Fruit fly (Drosophila melanogaster) whole organism, embryonic: ENCODE results near the gene Tom40.

Source experiments
- Aef1 ChIP-seq: fragments of 200-800 bp; sonication (Bioruptor generic); IDR thresholded peaks from 3 replicates; pipeline ENCODE4 v1.3.6; 2022; ENCODE audit warnings: missing biosample characterization, missing genetic modification characterization
- CG1024 ChIP-seq: fragments of 200-800 bp; sonication (Bioruptor generic); IDR thresholded peaks from 2 replicates; pipeline ENCODE4 v1.3.6; 2022; ENCODE audit warnings: missing biosample characterization, missing genetic modification characterization
- CG11398 ChIP-seq: fragments of 200-800 bp; sonication (Bioruptor generic); optimal IDR thresholded peaks from 2 replicates; lab custom pipeline; 2016; ENCODE audit warnings: missing biosample characterization, missing genetic modification characterization
- CG11456 ChIP-seq: fragments of 200-800 bp; sonication (Bioruptor generic); IDR thresholded peaks from 3 replicates; pipeline ENCODE4 v1.3.6; 2022; ENCODE audit warnings: missing biosample characterization, missing genetic modification characterization
- CG11560 ChIP-seq: fragments of 200-800 bp; sonication (Bioruptor generic); IDR thresholded peaks from 3 replicates; pipeline ENCODE4 v1.3.6; 2022; ENCODE audit warnings: missing biosample characterization, missing genetic modification characterization
- CG12219 ChIP-seq: fragments of 200-800 bp; sonication (Bioruptor generic); optimal IDR thresholded peaks from 3 replicates; lab custom pipeline; 2018; ENCODE audit warnings: missing biosample characterization, mild to moderate bottlenecking, missing genetic modification characterization
- CG13624 ChIP-seq: fragments of 200-800 bp; sonication (Bioruptor generic); optimal IDR thresholded peaks from 2 replicates; lab custom pipeline; 2016; ENCODE audit warnings: missing biosample characterization, missing genetic modification characterization
- CG14965 ChIP-seq: fragments of 200-800 bp; sonication (Bioruptor generic); optimal IDR thresholded peaks from 2 replicates; lab custom pipeline; 2016; ENCODE audit warnings: missing biosample characterization, missing genetic modification characterization, borderline replicate concordance
- CG15269 ChIP-seq: fragments of 200-800 bp; sonication (Bioruptor generic); optimal IDR thresholded peaks from 2 replicates; lab custom pipeline; 2018; ENCODE audit warnings: missing biosample characterization, mild to moderate bottlenecking, missing genetic modification characterization, moderate library complexity
- CG1529 ChIP-seq: fragments of 200-800 bp; sonication (Bioruptor generic); optimal IDR thresholded peaks from 3 replicates; lab custom pipeline; 2018; ENCODE audit warnings: missing biosample characterization, missing genetic modification characterization
- CG1602 ChIP-seq: fragments of 200-800 bp; sonication (Bioruptor generic); optimal IDR thresholded peaks from 3 replicates; lab custom pipeline; 2016; ENCODE audit warnings: missing biosample characterization, missing genetic modification characterization
- CG1792 ChIP-seq: fragments of 200-800 bp; sonication (Bioruptor generic); optimal IDR thresholded peaks from 2 replicates; lab custom pipeline; 2016; ENCODE audit warnings: missing biosample characterization, missing genetic modification characterization
- CG18764 ChIP-seq: fragments of 200-800 bp; sonication (Bioruptor generic); optimal IDR thresholded peaks from 3 replicates; lab custom pipeline; 2016; ENCODE audit warnings: missing biosample characterization, missing genetic modification characterization
- CG2678 ChIP-seq: fragments of 200-800 bp; sonication (Bioruptor generic); optimal IDR thresholded peaks from 3 replicates; lab custom pipeline; 2019; ENCODE audit warnings: missing biosample characterization, mild to moderate bottlenecking, missing genetic modification characterization, moderate library complexity
- CG30403 ChIP-seq: fragments of 200-800 bp; sonication (Bioruptor generic); optimal IDR thresholded peaks from 3 replicates; lab custom pipeline; 2016; ENCODE audit warnings: missing biosample characterization, missing genetic modification characterization
- CG31441 ChIP-seq: fragments of 200-800 bp; sonication (Bioruptor generic); IDR thresholded peaks from 2 replicates; pipeline ENCODE4 v1.3.6; 2022; ENCODE audit warnings: missing biosample characterization, missing genetic modification characterization
- CG4360 ChIP-seq: fragments of 200-800 bp; sonication (Bioruptor generic); IDR thresholded peaks from 2 replicates; pipeline ENCODE4 v1.3.6; 2022; ENCODE audit warnings: missing biosample characterization, missing genetic modification characterization
- CG4617 ChIP-seq: fragments of 200-800 bp; sonication (Bioruptor generic); optimal IDR thresholded peaks from 3 replicates; lab custom pipeline; 2016; ENCODE audit warnings: missing biosample characterization, missing genetic modification characterization, borderline replicate concordance
- CG6272 ChIP-seq: fragments of 200-800 bp; sonication (Bioruptor generic); IDR thresholded peaks from 2 replicates; pipeline ENCODE4 v1.3.6; 2022; ENCODE audit warnings: missing biosample characterization, missing genetic modification characterization
- CG7271 ChIP-seq: fragments of 200-800 bp; sonication (Bioruptor generic); optimal IDR thresholded peaks from 2 replicates; lab custom pipeline; 2018; ENCODE audit warnings: missing biosample characterization, mild to moderate bottlenecking, missing genetic modification characterization, moderate library complexity
- CG7963 ChIP-seq: fragments of 200-800 bp; sonication (Bioruptor generic); IDR thresholded peaks from 3 replicates; pipeline ENCODE4 v1.3.6; 2022; ENCODE audit warnings: missing biosample characterization, missing genetic modification characterization; ENCODE audit not compliant: partially characterized antibody
- CG8359 ChIP-seq: fragments of 200-800 bp; sonication (Bioruptor generic); optimal IDR thresholded peaks from 2 replicates; lab custom pipeline; 2017; ENCODE audit warnings: missing biosample characterization, mild to moderate bottlenecking, missing genetic modification characterization, borderline replicate concordance
- CG8388 ChIP-seq: fragments of 200-800 bp; sonication (Bioruptor generic); optimal IDR thresholded peaks from 2 replicates; lab custom pipeline; 2019; ENCODE audit warnings: missing biosample characterization, mild to moderate bottlenecking, missing genetic modification characterization, moderate library complexity
- D ChIP-seq, 2 experiments: fragments of 200-800 bp in 1 of 2; fragments of >200 bp in 1 of 2; sonication (Bioruptor generic) in 1 of 2; optimal IDR thresholded peaks; 2 replicates in 1 of 2; 3 replicates in 1 of 2; lab custom pipeline; 2017; ENCODE audit warnings: mild to moderate bottlenecking in 1 of 2, missing biosample characterization in 1 of 2, missing genetic modification characterization in 1 of 2, missing genetic modification reagents in 1 of 2
- Ets97D ChIP-seq: fragments of 200-800 bp; sonication (Bioruptor generic); optimal IDR thresholded peaks from 3 replicates; lab custom pipeline; 2016; ENCODE audit warnings: missing biosample characterization, missing genetic modification characterization
- Gsc ChIP-seq: fragments of 200-800 bp; sonication (Bioruptor generic); IDR thresholded peaks from 2 replicates; pipeline ENCODE4 v1.3.6; 2022; ENCODE audit warnings: missing biosample characterization, missing genetic modification characterization
- Hmr ChIP-seq: fragments of 200-800 bp; sonication (Bioruptor generic); optimal IDR thresholded peaks from 3 replicates; lab custom pipeline; 2017; ENCODE audit warnings: mild to moderate bottlenecking, missing biosample characterization, missing genetic modification reagents, missing genetic modification characterization
- Hr78 ChIP-seq, 2 experiments: fragments of 200-800 bp in 1 of 2; fragments of >200 bp in 1 of 2; sonication (Bioruptor generic) in 1 of 2; optimal IDR thresholded peaks; 2 replicates each; lab custom pipeline; 2017 to 2019; ENCODE audit warnings: missing biosample characterization in 2 of 2, missing genetic modification characterization in 2 of 2, mild to moderate bottlenecking in 1 of 2, moderate library complexity in 1 of 2
- Kr ChIP-seq: fragments of 200-800 bp; sonication (Bioruptor generic); optimal IDR thresholded peaks from 2 replicates; lab custom pipeline; 2017; ENCODE audit warnings: missing biosample characterization, mild to moderate bottlenecking, missing genetic modification characterization
- Mes4 ChIP-seq: fragments of 200-800 bp; sonication (Bioruptor generic); optimal IDR thresholded peaks from 2 replicates; lab custom pipeline; 2016; ENCODE audit warnings: missing biosample characterization, missing genetic modification characterization
- NC2α ChIP-seq: fragments of 200-800 bp; sonication (Bioruptor generic); optimal IDR thresholded peaks from 2 replicates; lab custom pipeline; 2016; ENCODE audit warnings: missing biosample characterization, missing genetic modification characterization
- Sin3A ChIP-seq: fragments of >200 bp; optimal IDR thresholded peaks from 2 replicates; lab custom pipeline; 2018
- amos ChIP-seq: fragments of 200-800 bp; sonication (Bioruptor generic); IDR thresholded peaks from 2 replicates; pipeline ENCODE4 v1.3.6; 2022; ENCODE audit warnings: missing biosample characterization, missing genetic modification characterization; ENCODE audit not compliant: partially characterized antibody
- cato ChIP-seq: fragments of 200-800 bp; sonication (Bioruptor generic); optimal IDR thresholded peaks from 2 replicates; lab custom pipeline; 2016; ENCODE audit warnings: missing biosample characterization, missing genetic modification characterization, borderline replicate concordance
- caup ChIP-seq: fragments of 200-800 bp; sonication (Bioruptor generic); optimal IDR thresholded peaks from 3 replicates; lab custom pipeline; 2017; ENCODE audit warnings: missing biosample characterization, mild to moderate bottlenecking, missing genetic modification characterization, moderate library complexity; ENCODE audit not compliant: severe bottlenecking
- ci ChIP-seq: fragments of 200-800 bp; sonication (Bioruptor generic); IDR thresholded peaks from 3 replicates; pipeline ENCODE4 v1.3.6; 2022; ENCODE audit warnings: missing biosample characterization, missing genetic modification characterization
- fu2 ChIP-seq: fragments of 200-800 bp; sonication (Bioruptor generic); optimal IDR thresholded peaks from 2 replicates; lab custom pipeline; 2016; ENCODE audit warnings: missing biosample characterization, missing genetic modification characterization
- ham ChIP-seq: fragments of 200-800 bp; sonication (Bioruptor generic); IDR thresholded peaks from 2 replicates; pipeline ENCODE4 v1.3.6; 2022; ENCODE audit warnings: missing biosample characterization, missing genetic modification characterization
- phol ChIP-seq: fragments of 200-800 bp; sonication (Bioruptor generic); optimal IDR thresholded peaks from 3 replicates; lab custom pipeline; 2018; ENCODE audit warnings: missing biosample characterization, mild to moderate bottlenecking, missing genetic modification characterization, moderate library complexity
- sens-2 ChIP-seq: fragments of 200-800 bp; sonication (Bioruptor generic); IDR thresholded peaks from 2 replicates; pipeline ENCODE4 v1.3.6; 2022; ENCODE audit warnings: missing biosample characterization, missing genetic modification characterization
- slbo ChIP-seq: fragments of 200-800 bp; sonication (Bioruptor generic); IDR thresholded peaks from 2 replicates; pipeline ENCODE4 v1.3.6; 2022; ENCODE audit warnings: missing biosample characterization, missing genetic modification characterization
- tap ChIP-seq: fragments of 200-800 bp; optimal IDR thresholded peaks from 3 replicates; lab custom pipeline; 2019; ENCODE audit warnings: missing biosample characterization, mild to moderate bottlenecking, missing genetic modification characterization, moderate library complexity
- toy ChIP-seq: fragments of 200-800 bp; sonication (Bioruptor generic); IDR thresholded peaks from 2 replicates; pipeline ENCODE4 v1.3.6; 2022; ENCODE audit warnings: missing biosample characterization, missing genetic modification characterization
- trh ChIP-seq: fragments of 200-800 bp; sonication (Bioruptor generic); optimal IDR thresholded peaks from 2 replicates; lab custom pipeline; 2016; ENCODE audit warnings: missing biosample characterization, missing genetic modification characterization
- twi ChIP-seq: fragments of 200-800 bp; optimal IDR thresholded peaks from 2 replicates; lab custom pipeline; 2019; ENCODE audit warnings: missing biosample characterization, mild to moderate bottlenecking, missing genetic modification characterization, moderate library complexity
- tx ChIP-seq: fragments of 200-800 bp; sonication (Bioruptor generic); optimal IDR thresholded peaks from 2 replicates; lab custom pipeline; 2016; ENCODE audit warnings: missing biosample characterization, missing genetic modification characterization
- wek ChIP-seq: fragments of 200-800 bp; sonication (Bioruptor generic); optimal IDR thresholded peaks from 3 replicates; lab custom pipeline; 2018; ENCODE audit warnings: missing biosample characterization, mild to moderate bottlenecking, missing genetic modification characterization, moderate library complexity

Gene Tom40

DNA sequence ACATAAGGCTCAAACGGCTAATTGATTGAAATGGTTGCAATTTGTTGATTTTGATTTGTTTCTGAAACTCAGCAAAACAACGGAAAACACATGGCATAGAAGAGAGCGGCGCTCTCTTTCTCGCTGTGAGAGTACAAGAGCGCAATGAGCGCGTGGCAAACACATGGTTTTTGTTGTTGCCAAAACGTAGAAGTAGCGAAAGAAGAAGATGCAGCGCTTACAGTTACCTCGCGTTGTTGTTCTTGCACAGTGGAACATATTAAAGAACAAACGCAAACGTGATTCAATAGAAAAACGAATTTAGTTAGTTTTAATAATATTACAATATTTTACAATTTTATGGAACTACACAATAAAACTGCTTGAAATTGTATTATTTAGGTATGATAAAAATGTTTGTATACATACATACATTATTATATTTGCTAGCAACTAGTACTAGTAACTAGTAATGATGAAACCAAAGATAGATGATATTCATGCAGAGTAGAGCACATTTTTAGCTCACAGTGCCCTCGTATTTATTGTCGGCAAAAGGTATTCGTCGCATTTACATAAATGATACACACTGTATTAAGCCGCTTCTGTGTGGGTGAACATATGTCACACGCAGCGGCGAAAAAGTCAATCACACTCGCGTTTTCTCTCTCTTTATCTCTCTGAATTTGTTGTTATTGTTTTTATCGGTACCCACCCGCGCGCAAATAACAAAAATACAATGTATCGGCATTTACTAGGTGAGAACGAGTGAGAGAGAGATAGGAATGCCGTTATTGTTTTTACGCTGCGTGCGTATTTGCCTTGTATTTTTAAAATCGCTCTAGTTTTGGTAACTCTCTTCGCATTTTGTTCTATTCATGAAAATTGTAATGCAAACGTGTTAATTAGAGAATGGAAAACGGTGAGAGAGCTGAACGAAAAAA is 31.3 kb upstream of the Tom40 start (continued):
- TF ChIP-seq D (optimal IDR thresholded peaks at IDR 0.05; lab: Kevin White, UChicago) (no peak), D (GFP tag; optimal IDR thresholded peaks at IDR 0.05; lab: Kevin White, UChicago) (peak; percentile 95), CG4617 (GFP tag; lab: Kevin White, UChicago) (peak; percentile 73), trh (GFP tag; lab: Kevin White, UChicago) (peak; percentile 77), CG30403 (peak; percentile 97), Aef1 (GFP tag; lab: Robert Waterston, UW) (peak; percentile 84; the same call in 1 of the 3 replicates), Gsc (GFP tag; lab: Robert Waterston, UW) (0 out of 2 replicates have a peak, but pooled peaks have one; percentile 42), cato (GFP tag; lab: Kevin White, UChicago) (peak; percentile 92), amos (no peak), CG1529 (GFP tag; lab: Kevin White, UChicago) (peak; percentile 88), CG12219 (GFP tag; lab: Kevin White, UChicago) (peak; percentile 89), caup (peak; percentile 94), phol (tag; lab: Kevin White, UChicago) (peak; percentile 96), CG7271 (tag; lab: Kevin White, UChicago) (peak; percentile 49), CG2678 (tag; lab: Kevin White, UChicago) (peak; percentile 98), sens-2 (GFP tag; lab: Robert Waterston, UW) (0 out of 2 replicates have a peak, but pooled peaks have one; percentile 15), CG8388 (GFP tag; lab: Kevin White, UChicago) (peak; percentile 93), NC2α (peak; percentile 33), CG31441 (peak; percentile 98), ham (GFP tag; lab: Robert Waterston, UW) (peak; percentile 66; the same call in 1 of the 2 replicates), CG1602 (peak; percentile 88), twi (tag; lab: Kevin White, UChicago) (peak; percentile 92), CG1024 (GFP tag; lab: Robert Waterston, UW) (no peak), CG15269 (tag; lab: Kevin White, UChicago) (peak; percentile 95), tx (GFP tag; lab: Kevin White, UChicago) (peak; percentile 72), Sin3A (lab: Kevin White, UChicago) (no peak), CG6272 (GFP tag; lab: Robert Waterston, UW) (peak; percentile 78), CG1792 (GFP tag; lab: Kevin White, UChicago) (peak; percentile 54), CG7963 (GFP tag; lab: Robert Waterston, UW) (no peak), fu2 (peak; percentile 81), CG11398 (GFP tag; lab: Kevin White, UChicago) (peak; percentile 0), CG4360 (peak; percentile 61; the same call in 1 of the 2 replicates), Ets97D (GFP tag; lab: Kevin White, UChicago) (peak; percentile 44), ci (GFP tag; lab: Robert Waterston, UW) (peak; percentile 74), Mes4 (GFP tag; lab: Kevin White, UChicago) (peak; percentile 60), CG14965 (GFP tag; lab: Kevin White, UChicago) (no peak), Hr78 (GFP tag; optimal IDR thresholded peaks at IDR 0.05; lab: Kevin White, UChicago) (peak in 1 of 2 experiments; percentile 82), slbo (peak; percentile 85), CG11560 (tag; lab: Robert Waterston, UW) (peak; percentile 73; the same call in 2 of the 3 replicates), toy (GFP tag; lab: Robert Waterston, UW) (peak; percentile 48; the same call in 1 of the 2 replicates), CG13624 (GFP tag; lab: Kevin White, UChicago) (peak; percentile 75), CG18764 (peak; percentile 86), tap (tag; lab: Kevin White, UChicago) (peak; percentile 88), CG11456 (peak; percentile 71; the same call in 2 of the 3 replicates), CG8359 (GFP tag; lab: Kevin White, UChicago) (peak; percentile 88), Kr (GFP tag; lab: Kevin White, UChicago) (peak; percentile 52), Hmr (GFP tag; lab: Kevin White, UChicago) (peak; percentile 97), wek (GFP tag; lab: Kevin White, UChicago) (peak; percentile 59)
